Fruit fly (Drosophila melanogaster) whole organism, embryonic: ENCODE measurements around the gene CG4576.

Source experiments
- Ada2b ChIP-seq: fragments of 200-800 bp; sonication (Bioruptor generic); IDR thresholded peaks from 2 replicates; pipeline ENCODE4 v1.3.6; 2022; ENCODE audit warnings: missing biosample characterization, missing genetic modification characterization
- Bgb ChIP-seq: fragments of 200-800 bp; sonication (Bioruptor generic); IDR thresholded peaks from 2 replicates; pipeline ENCODE4 v1.3.6; 2022; ENCODE audit warnings: missing biosample characterization, missing genetic modification characterization; ENCODE audit not compliant: partially characterized antibody
- CG10462 ChIP-seq: fragments of 200-800 bp; sonication (Bioruptor generic); optimal IDR thresholded peaks from 2 replicates; lab custom pipeline; 2016; ENCODE audit warnings: missing biosample characterization, missing genetic modification characterization
- CG12659 ChIP-seq: fragments of 200-800 bp; sonication (Bioruptor generic); optimal IDR thresholded peaks from 3 replicates; lab custom pipeline; 2017; ENCODE audit warnings: mild to moderate bottlenecking, missing biosample characterization, missing genetic modification reagents, missing genetic modification characterization
- CG15479 ChIP-seq: fragments of 200-800 bp; sonication (Bioruptor generic); optimal IDR thresholded peaks from 3 replicates; lab custom pipeline; 2019; ENCODE audit warnings: missing biosample characterization, mild to moderate bottlenecking, missing genetic modification characterization, moderate library complexity
- CG15514 ChIP-seq: fragments of 200-800 bp; sonication (Bioruptor generic); optimal IDR thresholded peaks from 3 replicates; lab custom pipeline; 2017; ENCODE audit warnings: missing biosample characterization, missing genetic modification characterization, mild to moderate bottlenecking, moderate library complexity, missing genetic modification reagents
- CG1603 ChIP-seq: fragments of 200-800 bp; sonication (Bioruptor generic); optimal IDR thresholded peaks from 2 replicates; lab custom pipeline; 2019; ENCODE audit warnings: missing biosample characterization, mild to moderate bottlenecking, missing genetic modification characterization, moderate library complexity
- CG17912 ChIP-seq: fragments of 200-800 bp; sonication (Bioruptor generic); optimal IDR thresholded peaks from 2 replicates; lab custom pipeline; 2018; ENCODE audit warnings: missing biosample characterization, mild to moderate bottlenecking, missing genetic modification characterization
- CG33213 ChIP-seq: fragments of 200-800 bp; sonication (Bioruptor generic); optimal IDR thresholded peaks from 3 replicates; lab custom pipeline; 2016; ENCODE audit warnings: missing biosample characterization, missing genetic modification characterization
- CG43689 ChIP-seq: fragments of 200-800 bp; sonication (Bioruptor generic); IDR thresholded peaks from 2 replicates; pipeline ENCODE4 v1.3.6; 2022; ENCODE audit warnings: missing biosample characterization, missing genetic modification characterization
- CG4617 ChIP-seq: fragments of 200-800 bp; sonication (Bioruptor generic); optimal IDR thresholded peaks from 3 replicates; lab custom pipeline; 2016; ENCODE audit warnings: missing biosample characterization, missing genetic modification characterization, borderline replicate concordance
- CG8281 ChIP-seq: fragments of 200-800 bp; sonication (Bioruptor generic); optimal IDR thresholded peaks from 2 replicates; lab custom pipeline; 2018; ENCODE audit warnings: missing biosample characterization, mild to moderate bottlenecking, missing genetic modification characterization, moderate library complexity
- CG8359 ChIP-seq: fragments of 200-800 bp; sonication (Bioruptor generic); optimal IDR thresholded peaks from 2 replicates; lab custom pipeline; 2017; ENCODE audit warnings: missing biosample characterization, mild to moderate bottlenecking, missing genetic modification characterization, borderline replicate concordance
- Camta ChIP-seq: fragments of 200-800 bp; sonication (Bioruptor generic); optimal IDR thresholded peaks from 2 replicates; lab custom pipeline; 2016; ENCODE audit warnings: missing biosample characterization, missing genetic modification characterization
- Dfd ChIP-seq, 2 experiments: fragments of >200 bp; optimal IDR thresholded peaks; 2 replicates each; lab custom pipeline; 2017; ENCODE audit warnings: missing biosample characterization in 2 of 2, missing genetic modification characterization in 2 of 2
- Dip2 ChIP-seq: fragments of 200-800 bp; sonication (Bioruptor generic); IDR thresholded peaks from 2 replicates; pipeline ENCODE4 v1.3.6; 2022; ENCODE audit warnings: missing biosample characterization, missing genetic modification characterization
- Dll ChIP-seq: fragments of 200-800 bp; sonication (Bioruptor generic); IDR thresholded peaks from 4 replicates; pipeline ENCODE4 v1.3.6; 2022; ENCODE audit warnings: missing biosample characterization, missing genetic modification characterization; ENCODE audit not compliant: partially characterized antibody
- Dp ChIP-seq: fragments of 200-800 bp; sonication (Bioruptor generic); optimal IDR thresholded peaks from 2 replicates; lab custom pipeline; 2018; ENCODE audit warnings: missing biosample characterization, mild to moderate bottlenecking, missing genetic modification characterization, moderate library complexity
- E2f2 ChIP-seq: fragments of 200-800 bp; sonication (Bioruptor generic); IDR thresholded peaks from 2 replicates; pipeline ENCODE4 v1.3.6; 2022; ENCODE audit warnings: missing biosample characterization, missing genetic modification characterization
- Gug ChIP-seq: fragments of 200-800 bp; sonication (Bioruptor generic); IDR thresholded peaks from 4 replicates; pipeline ENCODE4 v1.3.6; 2022; ENCODE audit warnings: missing biosample characterization, missing genetic modification characterization
- MBD-R2 ChIP-seq: fragments of 200-800 bp; sonication (Bioruptor generic); IDR thresholded peaks from 2 replicates; pipeline ENCODE4 v1.3.6; 2022; ENCODE audit warnings: missing biosample characterization, missing genetic modification characterization
- MESR4 ChIP-seq: fragments of 200-800 bp; sonication (Bioruptor generic); optimal IDR thresholded peaks from 2 replicates; lab custom pipeline; 2018; ENCODE audit warnings: missing biosample characterization, mild to moderate bottlenecking, missing genetic modification characterization, moderate library complexity
- Max ChIP-seq: fragments of 200-800 bp; sonication (Bioruptor generic); optimal IDR thresholded peaks from 2 replicates; lab custom pipeline; 2016; ENCODE audit warnings: missing biosample characterization, mild to moderate bottlenecking, missing genetic modification characterization
- Oaz ChIP-seq: fragments of 200-800 bp; sonication (Bioruptor generic); IDR thresholded peaks from 2 replicates; pipeline ENCODE4 v1.3.6; 2022; ENCODE audit warnings: missing biosample characterization, missing genetic modification characterization
- Poxn ChIP-seq: fragments of 200-800 bp; sonication (Bioruptor generic); IDR thresholded peaks from 2 replicates; pipeline ENCODE4 v1.3.6; 2022; ENCODE audit warnings: missing biosample characterization, missing genetic modification characterization
- Tbp ChIP-seq: fragments of >200 bp; optimal IDR thresholded peaks from 2 replicates; lab custom pipeline; 2018; ENCODE audit warnings: missing biosample characterization, missing genetic modification characterization
- Xbp1 ChIP-seq: fragments of 200-800 bp; sonication (Bioruptor generic); optimal IDR thresholded peaks from 3 replicates; lab custom pipeline; 2016; ENCODE audit warnings: missing biosample characterization, mild to moderate bottlenecking, missing genetic modification characterization
- YL-1 ChIP-seq: fragments of 200-800 bp; sonication (Bioruptor generic); optimal IDR thresholded peaks from 3 replicates; lab custom pipeline; 2017; ENCODE audit warnings: missing biosample characterization, mild to moderate bottlenecking, missing genetic modification characterization
- amos ChIP-seq: fragments of 200-800 bp; sonication (Bioruptor generic); IDR thresholded peaks from 2 replicates; pipeline ENCODE4 v1.3.6; 2022; ENCODE audit warnings: missing biosample characterization, missing genetic modification characterization; ENCODE audit not compliant: partially characterized antibody
- ato ChIP-seq: fragments of 200-800 bp; sonication (Bioruptor generic); IDR thresholded peaks from 2 replicates; pipeline ENCODE4 v1.3.6; 2022; ENCODE audit warnings: missing biosample characterization, missing genetic modification characterization; ENCODE audit not compliant: partially characterized antibody
- emc ChIP-seq: fragments of 200-800 bp; sonication (Bioruptor generic); optimal IDR thresholded peaks from 2 replicates; lab custom pipeline; 2016; ENCODE audit warnings: missing biosample characterization, missing genetic modification characterization
- gem ChIP-seq: fragments of 200-800 bp; sonication (Bioruptor generic); optimal IDR thresholded peaks from 2 replicates; lab custom pipeline; 2019; ENCODE audit warnings: missing biosample characterization, mild to moderate bottlenecking, missing genetic modification characterization, moderate library complexity
- her ChIP-seq: fragments of 200-800 bp; sonication (Bioruptor generic); optimal IDR thresholded peaks from 2 replicates; lab custom pipeline; 2016; ENCODE audit warnings: missing biosample characterization, missing genetic modification characterization
- nmo ChIP-seq: fragments of 200-800 bp; sonication (Bioruptor generic); optimal IDR thresholded peaks from 2 replicates; lab custom pipeline; 2018; ENCODE audit warnings: missing biosample characterization, mild to moderate bottlenecking, missing genetic modification characterization, moderate library complexity
- onecut ChIP-seq: fragments of 200-800 bp; sonication (Bioruptor generic); IDR thresholded peaks from 2 replicates; pipeline ENCODE4 v1.3.6; 2022; ENCODE audit warnings: missing biosample characterization, missing genetic modification characterization
- pzg ChIP-seq: fragments of 200-800 bp; sonication (Bioruptor generic); optimal IDR thresholded peaks from 3 replicates; lab custom pipeline; 2018; ENCODE audit warnings: missing biosample characterization, mild to moderate bottlenecking, missing genetic modification characterization, moderate library complexity
- sna ChIP-seq: fragments of 200-800 bp; sonication (Bioruptor generic); IDR thresholded peaks from 2 replicates; pipeline ENCODE4 v1.3.6; 2022; ENCODE audit warnings: missing biosample characterization, missing genetic modification characterization; ENCODE audit not compliant: partially characterized antibody
- so ChIP-seq: fragments of 200-800 bp; sonication (Bioruptor generic); IDR thresholded peaks from 3 replicates; pipeline ENCODE4 v1.3.6; 2022; ENCODE audit warnings: missing biosample characterization, missing genetic modification characterization
- tna ChIP-seq: fragments of 200-800 bp; sonication (Bioruptor generic); IDR thresholded peaks from 2 replicates; pipeline ENCODE4 v1.3.6; 2022; ENCODE audit warnings: missing biosample characterization, missing genetic modification characterization; ENCODE audit not compliant: partially characterized antibody
- trem ChIP-seq: fragments of 200-800 bp; optimal IDR thresholded peaks from 3 replicates; lab custom pipeline; 2019; ENCODE audit warnings: missing biosample characterization, mild to moderate bottlenecking, missing genetic modification characterization, moderate library complexity

Gene CG4576

DNA sequence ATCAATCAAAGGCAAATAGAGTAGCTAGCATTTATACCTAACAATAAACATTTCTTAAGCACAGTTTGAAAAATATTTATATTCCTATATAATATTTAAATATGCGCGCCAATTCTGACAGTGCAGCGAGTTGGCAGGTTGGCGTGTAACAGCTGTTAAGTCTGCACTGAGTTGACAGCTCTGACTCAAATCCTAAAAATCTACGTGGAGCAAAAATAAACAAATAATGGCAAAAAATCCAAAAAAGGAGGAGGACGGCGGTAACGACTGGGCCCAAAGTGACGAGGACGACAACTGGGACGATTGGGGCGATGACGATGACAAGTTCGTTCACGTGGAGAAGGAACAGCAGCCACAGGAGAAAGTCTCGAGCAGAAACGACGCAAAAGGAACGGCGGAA lies 39.0 kb upstream of the CG4576 start, which contains the start of gene CG9590 (continued):
- TF ChIP-seq CG43689 (GFP tag; lab: Robert Waterston, UW) (no peak), MBD-R2 (GFP tag; lab: Robert Waterston, UW) (peak; percentile 87), Gug (GFP tag; lab: Robert Waterston, UW) (no peak), YL-1 (peak; percentile 54), pzg (GFP tag; lab: Kevin White, UChicago) (peak; percentile 43), Dll (GFP tag; lab: Robert Waterston, UW) (no peak), E2f2 (GFP tag; lab: Robert Waterston, UW) (peak; percentile 96), CG1603 (tag; lab: Kevin White, UChicago) (peak; percentile 18), CG15479 (GFP tag; lab: Kevin White, UChicago) (no peak), Xbp1 (peak; percentile 38), CG8359 (GFP tag; lab: Kevin White, UChicago) (no peak), CG15514 (GFP tag; lab: Kevin White, UChicago) (peak; percentile 1), MESR4 (GFP tag; lab: Kevin White, UChicago) (peak; percentile 57), her (GFP tag; lab: Kevin White, UChicago) (no peak), sna (GFP tag; lab: Robert Waterston, UW) (0 out of 2 replicates have a peak, but pooled peaks have one; percentile 46), CG8281 (tag; lab: Kevin White, UChicago) (no peak), Camta (GFP tag; lab: Kevin White, UChicago) (no peak), Dp (GFP tag; lab: Kevin White, UChicago) (peak; percentile 89), CG4617 (peak; percentile 19), trem (tag; lab: Kevin White, UChicago) (peak; percentile 99), Ada2b (GFP tag; lab: Robert Waterston, UW) (no peak), Dip2 (no peak), Dfd (GFP tag; optimal IDR thresholded peaks at IDR 0.05; lab: Kevin White, UChicago) (no peak)
- TF ChIP-seq, all 482 proteins: peak for 17

DNA sequence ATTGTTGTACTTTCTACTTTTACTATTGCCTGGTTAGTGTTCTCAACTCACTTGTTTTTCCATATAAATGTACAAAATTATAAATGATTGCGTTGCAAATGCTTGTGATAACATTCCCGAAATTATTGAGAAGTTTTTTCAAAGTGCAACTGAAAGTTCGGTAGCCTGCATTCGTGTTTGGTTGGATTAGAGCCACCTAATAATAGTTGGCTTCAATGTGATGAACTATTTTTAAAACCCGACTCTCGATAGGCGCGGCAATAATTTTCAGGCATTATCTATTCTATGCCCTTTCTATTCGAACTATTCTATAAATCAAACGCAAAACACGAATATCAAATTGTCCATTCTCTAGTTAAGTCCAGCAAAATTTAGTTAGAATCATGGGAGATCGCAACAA lies 37.3 kb upstream of the CG4576 start, which contains the start of gene Uros2:
TSS of gene Uros2 (plus strand) at position 301 of the 400 bp plus-strand sequence.
- TF ChIP-seq amos, result no peak
- no peak for TF ChIP-seq tna
- no peak for TF ChIP-seq Oaz
- no peak for TF ChIP-seq nmo
- TF ChIP-seq Poxn (GFP tag; lab: Robert Waterston, UW), result no peak
- no peak for TF ChIP-seq CG17912 (GFP tag; lab: Kevin White, UChicago)
- no peak for TF ChIP-seq Max
- TF ChIP-seq so (GFP tag; lab: Robert Waterston, UW), result no peak
- no peak for TF ChIP-seq CG12659 (GFP tag; lab: Kevin White, UChicago)
- no peak for TF ChIP-seq Tbp (GFP tag; lab: Kevin White, UChicago)
- TF ChIP-seq CG10462 (GFP tag; lab: Kevin White, UChicago), result no peak
- TF ChIP-seq gem (tag; lab: Kevin White, UChicago), result no peak
- TF ChIP-seq onecut, result no peak
- no peak for TF ChIP-seq CG33213 (GFP tag; lab: Kevin White, UChicago)
- TF ChIP-seq ato, result no peak
- no peak for TF ChIP-seq emc (GFP tag; lab: Kevin White, UChicago)
- no peak for TF ChIP-seq Bgb (GFP tag; lab: Robert Waterston, UW)
